Fruit fly (Drosophila melanogaster): Measurements from ENCODE around the gene CG6686.
A peak's percentile ranks its signal among the peaks of the same experiment; 100 is the strongest.

CG6686 gene

DNA sequence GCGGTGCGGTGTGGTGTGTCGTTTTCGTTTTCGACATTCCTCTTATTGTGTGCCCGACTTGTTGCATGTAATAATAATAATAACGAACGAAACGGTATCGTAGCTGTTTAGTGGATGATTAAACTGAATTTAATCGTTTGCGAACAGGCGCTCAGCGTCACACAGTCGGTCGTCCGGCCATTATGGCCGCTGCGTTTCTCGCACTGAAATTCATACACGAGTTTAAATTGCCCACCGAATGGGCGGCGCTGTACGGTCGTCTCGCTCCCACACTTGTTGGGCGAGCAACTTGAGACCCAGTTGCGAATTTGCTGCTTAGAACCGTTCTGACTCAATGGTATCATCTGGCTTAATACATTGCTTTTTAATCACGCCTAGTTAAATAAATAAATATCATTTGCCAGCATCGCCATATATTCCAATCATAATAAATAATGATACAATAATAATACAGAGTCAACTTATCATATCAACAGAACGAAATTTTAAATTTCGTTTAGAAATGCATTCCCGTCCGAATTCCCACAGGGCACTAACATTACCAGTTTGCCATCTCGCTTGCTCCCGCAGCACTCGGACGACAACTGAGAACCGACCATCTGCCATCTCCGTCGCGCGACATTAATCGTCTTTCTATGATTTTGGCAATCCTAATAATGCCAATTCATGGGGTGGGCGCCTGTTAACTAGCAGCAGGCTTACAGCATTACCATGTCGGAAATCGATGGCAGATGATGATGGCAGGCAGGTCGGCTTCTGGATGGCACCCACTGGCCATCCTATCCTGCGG, 23.2 kb upstream of the CG6686 start:
- peak; percentile 67 for TF ChIP-seq CG2202 (tag; optimal IDR thresholded peaks at IDR 0.05)
- TF ChIP-seq gsb (GFP tag; IDR thresholded peaks at IDR 0.05), result no peak
- TF ChIP-seq bcd (GFP tag; optimal IDR thresholded peaks at IDR 0.05), result peak; percentile 93
- no peak for TF ChIP-seq CG1024 (GFP tag; IDR thresholded peaks at IDR 0.05)
- no peak for TF ChIP-seq CG4404 (GFP tag; IDR thresholded peaks at IDR 0.05)
- peak; percentile 85 for TF ChIP-seq CG10267 (tag; optimal IDR thresholded peaks at IDR 0.05)
- peak; percentile 48 to 77 for TF ChIP-seq Pdp1 (GFP tag; optimal IDR thresholded peaks at IDR 0.05)
- TF ChIP-seq twi (tag; optimal IDR thresholded peaks at IDR 0.05), result peak; percentile 84
- TF ChIP-seq tap (tag; optimal IDR thresholded peaks at IDR 0.05), result peak; percentile 83
- peak; percentile 94 for TF ChIP-seq lab (GFP tag; optimal IDR thresholded peaks at IDR 0.05)
- peak; percentile 96 for TF ChIP-seq CG18599 (GFP tag; optimal IDR thresholded peaks at IDR 0.05)
- no peak for TF ChIP-seq lov (optimal IDR thresholded peaks at IDR 0.05)
- no peak for TF ChIP-seq lov (GFP tag; IDR thresholded peaks at IDR 0.05)
- TF ChIP-seq sim (GFP tag; IDR thresholded peaks at IDR 0.05), result no peak
- TF ChIP-seq Sox102F (GFP tag; optimal IDR thresholded peaks at IDR 0.05), result peak; percentile 86
- no peak for TF ChIP-seq usp (GFP tag; optimal IDR thresholded peaks at IDR 0.05)
- TF ChIP-seq CG11093 (GFP tag; IDR thresholded peaks at IDR 0.05), result peak; percentile 90
- TF ChIP-seq HLH54F (GFP tag; optimal IDR thresholded peaks at IDR 0.05), result peak; percentile 84
- TF ChIP-seq pho (GFP tag; optimal IDR thresholded peaks at IDR 0.05), result peak; percentile 90
- TF ChIP-seq Nf-YA (GFP tag; IDR thresholded peaks at IDR 0.05), result no peak
- peak; percentile 55 to 90 for TF ChIP-seq bsh (GFP tag; optimal IDR thresholded peaks at IDR 0.05)
- TF ChIP-seq CG7928 (GFP tag; optimal IDR thresholded peaks at IDR 0.05), result peak; percentile 73
- peak; percentile 94 for TF ChIP-seq CG10147 (GFP tag; optimal IDR thresholded peaks at IDR 0.05)
- peak; percentile 91 for TF ChIP-seq CG12219 (GFP tag; optimal IDR thresholded peaks at IDR 0.05)
- TF ChIP-seq CG11398 (GFP tag; optimal IDR thresholded peaks at IDR 0.05), result peak; percentile 56
- TF ChIP-seq Stat92E (GFP tag; optimal IDR thresholded peaks at IDR 0.05), result no peak
- TF ChIP-seq Neu2 (GFP tag; optimal IDR thresholded peaks at IDR 0.05; ENCODE audit: borderline replicate concordance), result no peak
- peak; percentile 72 for TF ChIP-seq tx (GFP tag; optimal IDR thresholded peaks at IDR 0.05)
- no peak for TF ChIP-seq prd (optimal IDR thresholded peaks at IDR 0.05)
- TF ChIP-seq prd (GFP tag; IDR thresholded peaks at IDR 0.05), result no peak
- no peak for TF ChIP-seq ssp (GFP tag; IDR thresholded peaks at IDR 0.05)
- TF ChIP-seq BEAF-32 (GFP tag; optimal IDR thresholded peaks at IDR 0.05), result peak; percentile 20
- peak; percentile 88 for TF ChIP-seq cwo (GFP tag; optimal IDR thresholded peaks at IDR 0.05)
- no peak for TF ChIP-seq CG4707 (GFP tag; optimal IDR thresholded peaks at IDR 0.05)
- peak; percentile 87 for TF ChIP-seq CG11504 (tag; optimal IDR thresholded peaks at IDR 0.05)
- TF ChIP-seq CG11696 (GFP tag; IDR thresholded peaks at IDR 0.05), result no peak
- no peak for TF ChIP-seq CG43689 (GFP tag; IDR thresholded peaks at IDR 0.05)
- TF ChIP-seq ro (GFP tag; IDR thresholded peaks at IDR 0.05), result no peak
- TF ChIP-seq sob (GFP tag; IDR thresholded peaks at IDR 0.05), result no peak
- TF ChIP-seq CG12659 (GFP tag; optimal IDR thresholded peaks at IDR 0.05), result peak; percentile 95
- TF ChIP-seq exex (tag; optimal IDR thresholded peaks at IDR 0.05), result peak; percentile 96
- TF ChIP-seq onecut (GFP tag; IDR thresholded peaks at IDR 0.05), result peak; percentile 85
- peak; percentile 64 for TF ChIP-seq CG12744 (GFP tag; optimal IDR thresholded peaks at IDR 0.05)
- TF ChIP-seq MBD-R2 (GFP tag; IDR thresholded peaks at IDR 0.05), result no peak
- peak; percentile 96 for TF ChIP-seq Fer1 (GFP tag; optimal IDR thresholded peaks at IDR 0.05)
- no peak for TF ChIP-seq Dbx (GFP tag; IDR thresholded peaks at IDR 0.05)
- peak; percentile 81 for TF ChIP-seq zfh2 (GFP tag; optimal IDR thresholded peaks at IDR 0.05)
- peak; percentile 30 for TF ChIP-seq CG7987 (GFP tag; optimal IDR thresholded peaks at IDR 0.05)
- peak; percentile 89 for TF ChIP-seq CG16815 (GFP tag; optimal IDR thresholded peaks at IDR 0.05)

All from whole organism, embryonic.